Fruit fly (Drosophila melanogaster): Measurements from ENCODE around the gene Pgant5.

Pgant5 gene

DNA sequence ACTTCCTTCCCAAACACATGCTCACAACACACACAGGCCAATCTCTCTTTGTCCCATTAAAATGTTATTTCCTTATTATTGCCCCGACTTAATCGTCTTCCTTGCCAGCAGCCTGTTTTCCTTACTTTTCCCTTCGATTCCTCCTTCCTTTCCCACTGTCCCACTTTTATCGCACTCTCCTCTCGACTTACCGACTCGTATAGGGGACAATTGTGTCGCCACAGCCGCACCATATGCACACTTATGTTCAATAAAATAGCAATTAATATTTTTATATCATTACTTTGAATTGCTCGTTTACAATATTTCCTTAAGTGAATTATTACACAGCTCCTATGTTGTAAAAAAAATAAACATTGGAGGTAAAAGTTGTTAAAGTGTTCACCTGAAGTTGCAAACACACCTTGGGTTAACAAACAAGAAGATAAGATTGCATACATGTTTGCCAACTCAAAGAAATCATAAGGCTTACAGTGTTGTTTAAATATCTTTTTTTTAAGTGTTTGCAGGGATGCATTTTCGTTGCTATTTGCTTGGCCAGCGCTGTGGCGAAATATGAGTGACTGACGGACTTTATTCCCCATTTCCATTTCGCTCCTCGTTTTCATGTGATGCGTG, 6.4 kb downstream of the Pgant5 start (continued):
- TF ChIP-seq CG17802 (tag; optimal IDR thresholded peaks at IDR 0.05), result peak; percentile 34
- TF ChIP-seq p53 (GFP tag; optimal IDR thresholded peaks at IDR 0.05), result no peak
- peak; percentile 63 for TF ChIP-seq CG15011 (GFP tag; optimal IDR thresholded peaks at IDR 0.05)
- TF ChIP-seq CG13775 (GFP tag; optimal IDR thresholded peaks at IDR 0.05), result peak; percentile 72
- TF ChIP-seq CG3407 (GFP tag; optimal IDR thresholded peaks at IDR 0.05), result peak; percentile 66
- peak in 1 of 2 experiments; percentile 63 for TF ChIP-seq Hr78 (GFP tag; optimal IDR thresholded peaks at IDR 0.05)
- peak; percentile 85 for TF ChIP-seq CG10209 (GFP tag; optimal IDR thresholded peaks at IDR 0.05)
- peak; percentile 26 for TF ChIP-seq psq (GFP tag; optimal IDR thresholded peaks at IDR 0.05)
- peak; percentile 89 for TF ChIP-seq CG18599 (GFP tag; optimal IDR thresholded peaks at IDR 0.05)
- peak; percentile 72 to 74 for TF ChIP-seq dpn (GFP tag; optimal IDR thresholded peaks at IDR 0.05)
- peak; percentile 52 for TF ChIP-seq CG16815 (GFP tag; optimal IDR thresholded peaks at IDR 0.05)
- TF ChIP-seq CG17612 (GFP tag; IDR thresholded peaks at IDR 0.05), result no peak
- TF ChIP-seq unpg (GFP tag; optimal IDR thresholded peaks at IDR 0.05), result peak; percentile 86
- peak; percentile 53 for TF ChIP-seq cato (GFP tag; optimal IDR thresholded peaks at IDR 0.05; ENCODE audit: borderline replicate concordance)
- peak; percentile 54 for TF ChIP-seq exex (tag; optimal IDR thresholded peaks at IDR 0.05)
- peak; percentile 87 for TF ChIP-seq gem (tag; optimal IDR thresholded peaks at IDR 0.05)
- peak; percentile 49 for TF ChIP-seq CG33557 (GFP tag; optimal IDR thresholded peaks at IDR 0.05)
- peak; percentile 80 for TF ChIP-seq CG17385 (GFP tag; optimal IDR thresholded peaks at IDR 0.05)
- peak; percentile 52 for TF ChIP-seq Vsx1 (GFP tag; optimal IDR thresholded peaks at IDR 0.05)
- peak; percentile 65 for TF ChIP-seq gcm2 (GFP tag; optimal IDR thresholded peaks at IDR 0.05)
- peak; percentile 60 for TF ChIP-seq CG13624 (GFP tag; optimal IDR thresholded peaks at IDR 0.05)
- peak; percentile 77 for TF ChIP-seq Xbp1 (GFP tag; optimal IDR thresholded peaks at IDR 0.05)
- peak; percentile 8 for TF ChIP-seq CG7928 (GFP tag; optimal IDR thresholded peaks at IDR 0.05)
- TF ChIP-seq sc (optimal IDR thresholded peaks at IDR 0.05), result no peak
- peak; percentile 60 for TF ChIP-seq sc (GFP tag; optimal IDR thresholded peaks at IDR 0.05)
- TF ChIP-seq CG6175 (GFP tag; IDR thresholded peaks at IDR 0.05), result no peak
- TF ChIP-seq wor (GFP tag; IDR thresholded peaks at IDR 0.05), result peak; percentile 56
- TF ChIP-seq ems (GFP tag; optimal IDR thresholded peaks at IDR 0.05), result peak; percentile 63
- TF ChIP-seq D19A (tag; optimal IDR thresholded peaks at IDR 0.05), result peak; percentile 76
- TF ChIP-seq CG2889 (GFP tag; IDR thresholded peaks at IDR 0.05), result 0 out of 3 replicates have a peak, but pooled peaks have one; percentile 17
- peak; percentile 31; the same call in 1 of the 2 replicates for TF ChIP-seq CG11247 (GFP tag; IDR thresholded peaks at IDR 0.05)
- TF ChIP-seq Lpt (GFP tag; optimal IDR thresholded peaks at IDR 0.05), result no peak
- peak; percentile 74 for TF ChIP-seq CG6765 (GFP tag; optimal IDR thresholded peaks at IDR 0.05)
- TF ChIP-seq Abd-B (GFP tag; optimal IDR thresholded peaks at IDR 0.05), result peak; percentile 61
- TF ChIP-seq Opbp (GFP tag; IDR thresholded peaks at IDR 0.05; ENCODE audit: partially characterized antibody), result no peak
- TF ChIP-seq HLH3B (GFP tag; IDR thresholded peaks at IDR 0.05), result peak; percentile 53
- peak; percentile 88 for TF ChIP-seq Sox102F (GFP tag; optimal IDR thresholded peaks at IDR 0.05)
- TF ChIP-seq CG42726 (GFP tag; IDR thresholded peaks at IDR 0.05; ENCODE audit: partially characterized antibody), result no peak
- TF ChIP-seq phol (tag; optimal IDR thresholded peaks at IDR 0.05), result peak; percentile 82
- peak; percentile 50 for TF ChIP-seq lbe (GFP tag; optimal IDR thresholded peaks at IDR 0.05)
- TF ChIP-seq E2f2 (GFP tag; IDR thresholded peaks at IDR 0.05), result peak; percentile 50
- no peak for TF ChIP-seq zf30C (GFP tag; optimal IDR thresholded peaks at IDR 0.05)
- no peak for TF ChIP-seq CG16779 (GFP tag; IDR thresholded peaks at IDR 0.05)
- peak; percentile 69 for TF ChIP-seq CG11723 (GFP tag; optimal IDR thresholded peaks at IDR 0.05)
- peak; percentile 85 for TF ChIP-seq CG18262 (tag; optimal IDR thresholded peaks at IDR 0.05)
- TF ChIP-seq slou (GFP tag; optimal IDR thresholded peaks at IDR 0.05), result peak; percentile 81
- TF ChIP-seq Taf1 (GFP tag; IDR thresholded peaks at IDR 0.05), result no peak
- peak; percentile 64 for TF ChIP-seq CG2875 (GFP tag; optimal IDR thresholded peaks at IDR 0.05)
- peak; percentile 30 for TF ChIP-seq NC2α (GFP tag; optimal IDR thresholded peaks at IDR 0.05)
